Fruit fly (Drosophila melanogaster) whole organism, adult: Measurements from ENCODE around the gene CG33333.
A peak's percentile ranks its signal among the peaks of the same experiment; 100 is the strongest.

ENCODE experiments used
- CG5204 ChIP-seq: fragments of 200-800 bp; sonication (Bioruptor generic); optimal IDR thresholded peaks from 2 replicates; lab custom pipeline; 2016; ENCODE audit warnings: missing biosample characterization, missing genetic modification characterization
- CG7101 ChIP-seq: fragments of 200-800 bp; sonication (Bioruptor generic); optimal IDR thresholded peaks from 2 replicates; lab custom pipeline; 2018; ENCODE audit warnings: missing biosample characterization, mild to moderate bottlenecking, missing genetic modification characterization, moderate library complexity
- kay ChIP-seq: fragments of 200-800 bp; sonication (Bioruptor generic); peaks from one replicate; lab custom pipeline; 2016; ENCODE audit warnings: missing biosample characterization, missing genetic modification characterization, borderline replicate concordance

DNA sequence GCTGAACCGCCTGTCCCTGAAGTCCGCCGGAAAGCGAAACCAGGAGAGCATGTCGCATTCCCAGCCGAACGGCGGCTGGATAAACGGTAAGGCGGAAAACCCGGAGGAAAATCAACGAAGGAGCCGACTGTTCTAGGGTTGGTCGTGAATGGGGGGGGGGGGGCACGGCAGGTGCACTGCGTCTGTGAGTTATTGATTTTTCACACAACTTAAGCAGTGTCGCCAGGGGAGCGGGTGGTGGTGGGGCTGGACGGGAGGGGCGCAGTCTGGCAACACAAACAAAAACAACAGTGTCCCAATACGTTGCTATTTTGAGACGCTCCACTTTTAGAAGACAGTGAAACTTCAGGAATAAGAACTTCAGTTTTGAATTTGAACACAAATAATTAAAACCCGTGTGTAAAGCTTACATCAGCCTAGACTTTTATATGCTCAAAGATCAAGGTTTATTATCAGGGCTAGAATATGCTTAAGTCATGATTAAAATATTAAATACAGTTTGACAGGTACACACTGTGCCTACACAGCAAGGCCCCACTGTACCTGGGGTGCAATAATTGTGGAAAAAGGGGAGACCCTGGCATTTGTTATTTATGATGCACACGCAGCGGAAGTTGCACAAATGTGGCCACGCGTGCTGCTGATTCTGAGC is 31.0 kb upstream of the CG33333 start:
- TF ChIP-seq CG7101 (peak; percentile 60), CG5204 (GFP tag; lab: Kevin White, UChicago) (peak; percentile 36), kay (GFP tag; lab: Kevin White, UChicago) (peak; percentile 12)
